Fruit fly (Drosophila melanogaster) whole organism, pupa: ENCODE data around the gene CG10096.

Experiments used
- CG15710 ChIP-seq: fragments of 200-800 bp; sonication (Bioruptor generic); optimal IDR thresholded peaks from 2 replicates; lab custom pipeline; 2018; ENCODE audit warnings: missing biosample characterization, mild to moderate bottlenecking, missing genetic modification characterization, moderate library complexity
- EcR ChIP-seq: fragments of 200-800 bp; sonication (Bioruptor generic); optimal IDR thresholded peaks from 3 replicates; lab custom pipeline; 2019; ENCODE audit warnings: missing biosample characterization, missing genetic modification characterization, mild to moderate bottlenecking, moderate library complexity, missing genetic modification reagents
- gl ChIP-seq: fragments of 200-800 bp; sonication (Bioruptor generic); optimal IDR thresholded peaks from 2 replicates; lab custom pipeline; 2018; ENCODE audit warnings: missing biosample characterization, mild to moderate bottlenecking, missing genetic modification characterization

DNA sequence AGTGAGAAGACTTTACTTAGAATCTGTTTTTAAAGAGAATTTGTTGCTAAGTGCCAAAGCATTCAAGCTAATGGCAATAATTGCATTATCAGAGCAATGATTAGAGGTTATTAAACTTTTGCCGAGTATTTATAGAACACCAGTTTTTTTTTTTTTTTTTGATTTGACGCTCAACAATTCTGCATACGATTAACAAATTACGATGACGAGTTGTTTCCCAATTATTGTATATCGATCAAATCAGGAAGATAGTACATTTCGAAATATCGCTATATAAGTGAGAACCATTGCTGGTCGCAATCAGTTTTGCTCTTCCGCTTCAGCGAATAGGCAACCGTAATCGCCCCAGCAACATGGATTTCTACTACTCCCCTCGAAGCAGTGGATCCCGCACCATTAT, 22.0 kb downstream of the CG10096 start, which contains the start of gene GstD4:
- TF ChIP-seq gl (tag; lab: Kevin White, UChicago) (no peak), EcR (peak; percentile 21), CG15710 (tag; lab: Kevin White, UChicago) (no peak)
